Worm (Caenorhabditis elegans) whole organism, L3 larva: ENCODE results near the gene lgc-24.

Source experiments
- ama-1 ChIP-seq: fragments of 150-350 bp; optimal IDR thresholded peaks from 2 replicates; lab custom pipeline; 2018
- elt-1 ChIP-seq: fragments of 150-350 bp; optimal IDR thresholded peaks from 2 replicates; lab custom pipeline; 2014; ENCODE audit warnings: missing biosample characterization, missing genetic modification characterization
- fkh-10 ChIP-seq: sonication (generic microtip); optimal IDR thresholded peaks from 2 replicates; lab custom pipeline; 2017; ENCODE audit warnings: missing biosample characterization, missing genetic modification reagents, missing genetic modification characterization
- hmg-11 ChIP-seq: sonication (generic microtip); optimal IDR thresholded peaks from 2 replicates; lab custom pipeline; 2016; ENCODE audit warnings: missing genetic modification characterization, missing compliant biosample characterization
- nhr-25 ChIP-seq: sonication (generic microtip); optimal IDR thresholded peaks from 2 replicates; lab custom pipeline; 2017; ENCODE audit warnings: missing biosample characterization, missing genetic modification characterization
- sea-2 ChIP-seq: fragments of 150-350 bp; sonication (generic microtip); optimal IDR thresholded peaks from 4 replicates; lab custom pipeline; 2014; ENCODE audit warnings: missing biosample characterization, missing genetic modification reagents, missing genetic modification characterization

DNA sequence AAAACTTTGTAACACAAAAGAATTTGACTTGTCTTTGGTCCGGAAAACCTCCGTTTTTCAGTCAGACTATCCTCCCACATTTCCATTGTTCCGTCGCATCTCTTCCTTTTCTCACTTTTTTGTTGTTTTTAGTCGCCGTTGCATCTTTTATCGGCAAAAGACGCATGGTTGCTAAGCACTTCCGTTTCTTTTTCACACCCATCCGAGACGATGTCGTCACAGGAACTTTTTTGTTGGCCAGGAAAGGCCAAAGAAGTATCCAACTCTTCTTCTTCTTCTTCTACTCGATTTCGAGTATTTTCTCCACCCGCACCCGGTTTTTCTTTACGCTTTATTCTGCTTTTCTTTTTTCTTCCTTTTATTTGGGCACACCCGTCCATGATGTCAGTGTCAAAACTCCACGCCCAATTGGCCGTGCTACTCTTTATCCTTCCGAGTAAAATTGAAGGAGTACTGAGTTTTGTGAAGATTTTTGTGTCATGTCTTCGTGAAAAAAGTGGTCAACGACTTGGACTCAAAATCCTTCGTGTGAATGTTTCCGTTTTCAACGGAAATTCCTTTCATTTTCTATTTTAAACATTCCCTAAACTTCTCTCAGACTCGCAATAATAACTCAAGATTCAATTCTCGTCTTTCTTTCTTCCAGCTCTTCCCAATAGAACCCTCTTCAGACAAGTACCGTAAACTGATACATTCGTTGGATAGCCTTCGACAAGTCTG lies 43.1 kb upstream of the lgc-24 start, which contains the start of gene B0198.2:
- TF ChIP-seq elt-1 (tag; lab: Kevin White, UChicago) = no peak
- TF ChIP-seq fkh-10 (GFP tag; lab: Kevin White, UChicago) = no peak
- TF ChIP-seq sea-2 (GFP tag; lab: Kevin White, UChicago) = no peak
- TF ChIP-seq ama-1 (lab: Kevin White, UChicago) = no peak
- TF ChIP-seq hmg-11 = no peak
- TF ChIP-seq nhr-25 (tag; lab: Kevin White, UChicago) = no peak
